Fruit fly (Drosophila melanogaster) S2 (cell line): ENCODE data around the gene subdued.

ENCODE experiments used
- CG8478 ChIP-seq: fragments of >200 bp; optimal IDR thresholded peaks from 2 replicates; lab custom pipeline; 2018
- CTCF ChIP-seq, 2 experiments: fragments of >200 bp; optimal IDR thresholded peaks; 2 replicates each; lab custom pipeline; 2018

subdued gene

DNA sequence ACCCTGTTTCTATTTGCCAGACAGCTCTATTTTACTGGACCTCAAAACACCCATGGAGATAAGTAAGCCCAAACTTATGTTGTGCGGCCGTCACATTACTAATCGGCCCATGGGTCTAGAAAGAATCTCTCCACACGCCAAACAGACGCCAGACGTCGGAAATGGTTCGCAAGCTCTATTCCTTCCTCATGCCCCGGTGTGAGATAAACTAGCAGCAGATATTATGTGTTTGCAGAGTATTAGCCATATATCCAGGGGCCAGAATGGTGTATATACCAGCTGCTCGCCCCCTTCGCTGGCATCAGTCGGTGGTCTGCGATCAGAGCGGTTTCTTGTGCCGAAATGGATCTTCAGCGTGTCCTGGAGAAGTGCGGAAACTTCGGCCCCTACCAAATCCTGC, 32.6 kb downstream of the subdued start, which contains the start of gene CG17752:
Gene CG17752, plus strand, starts transcription at position 301 of the 400 bp plus-strand sequence.
- TF ChIP-seq CG8478 (lab: Kevin White, UChicago), result no peak
- TF ChIP-seq CTCF (optimal IDR thresholded peaks at IDR 0.05; lab: Kevin White, UChicago), result no peak

DNA sequence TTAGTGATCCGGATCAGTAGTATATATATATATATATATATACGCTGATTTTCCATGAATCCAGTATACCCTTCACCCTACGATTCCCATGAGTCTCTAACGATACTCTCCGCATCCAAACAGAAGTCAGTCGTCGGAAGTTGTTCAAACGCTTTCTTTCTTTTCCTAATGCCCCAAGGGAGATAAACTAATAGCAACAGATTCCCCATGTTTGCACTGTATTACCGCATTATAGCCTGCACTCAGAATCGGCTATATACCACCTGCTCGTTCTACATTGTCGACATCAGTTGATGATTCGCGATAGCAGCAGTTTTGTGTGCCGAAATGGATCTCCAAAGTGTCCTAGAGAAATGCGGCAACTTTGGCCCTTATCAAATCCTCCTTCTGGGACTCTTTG, 35.6 kb downstream of the subdued start, which contains the start of gene CG17751:
Gene CG17751, plus strand, starts transcription at position 301 of the 400 bp plus-strand sequence.
- TF ChIP-seq CG8478 (lab: Kevin White, UChicago), result no peak
- TF ChIP-seq CTCF (optimal IDR thresholded peaks at IDR 0.05; lab: Kevin White, UChicago), result no peak

DNA sequence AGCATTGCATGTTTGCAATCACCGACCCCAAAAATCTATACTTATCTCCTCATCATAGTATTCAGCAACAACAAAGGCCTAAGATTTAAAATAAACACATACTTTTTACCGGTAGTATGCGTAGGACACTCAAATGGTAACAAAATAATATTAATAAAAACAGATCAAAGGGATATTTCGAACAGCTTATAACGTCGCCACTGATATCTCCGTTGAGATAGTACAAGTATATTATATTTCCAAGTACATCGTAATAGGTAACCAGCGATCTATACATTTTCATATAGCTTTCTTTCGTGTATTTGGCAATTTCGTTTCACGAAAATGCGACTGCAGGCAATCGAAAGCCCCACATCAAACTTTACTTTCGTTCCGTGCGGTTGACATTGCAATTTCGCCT, 39.5 kb downstream of the subdued start, which contains the start of gene CG7342:
Gene CG7342, plus strand, starts transcription at position 380 of the 400 bp plus-strand sequence.
- no peak for TF ChIP-seq CG8478 (lab: Kevin White, UChicago)
- no peak for TF ChIP-seq CTCF (optimal IDR thresholded peaks at IDR 0.05; lab: Kevin White, UChicago)

DNA sequence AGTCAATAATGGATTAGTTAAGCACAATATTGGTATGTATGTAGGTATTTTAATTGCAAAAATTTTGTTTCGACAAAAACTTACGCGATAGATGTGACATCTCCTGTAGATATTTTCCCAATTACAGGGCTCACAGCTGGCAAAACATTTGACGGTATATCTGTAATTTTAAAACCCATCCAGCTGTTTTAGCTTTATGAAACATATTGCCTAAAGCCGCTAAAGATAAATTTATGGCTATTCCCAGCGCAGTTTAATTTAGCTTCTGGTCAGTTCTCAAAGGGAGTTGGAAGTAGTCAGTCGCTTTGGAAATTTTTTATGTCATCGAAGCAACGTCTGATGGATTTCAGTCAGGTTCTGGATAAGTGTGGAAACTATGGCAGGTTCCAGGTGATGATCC, 42.2 kb downstream of the subdued start, which contains the start of gene CG7333:
Gene CG7333, plus strand, starts transcription at position 301 of the 400 bp plus-strand sequence.
- TF ChIP-seq CTCF (optimal IDR thresholded peaks at IDR 0.05; lab: Kevin White, UChicago) (no peak), CG8478 (lab: Kevin White, UChicago) (no peak)

DNA sequence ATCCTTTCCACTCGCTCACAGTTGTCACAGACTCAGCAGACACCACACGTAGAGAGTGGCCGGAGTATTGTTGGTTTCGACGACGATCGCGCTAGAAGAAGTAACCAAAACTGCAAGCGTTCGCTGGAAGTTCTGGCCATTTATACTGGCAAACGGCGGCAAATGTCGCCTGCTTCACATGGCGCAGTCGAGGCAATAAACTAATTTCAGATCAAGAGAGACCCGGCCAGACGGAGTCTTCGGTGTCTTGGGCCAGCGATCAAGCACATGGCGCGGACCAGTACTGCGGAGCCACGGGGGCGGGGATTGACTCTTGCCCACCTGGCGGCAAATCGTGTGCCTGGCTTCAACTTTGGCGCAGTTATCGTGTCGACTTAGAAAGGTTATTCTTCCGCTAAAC, 43.7 kb downstream of the subdued start, which contains the start of gene Cpr92A:
Gene Cpr92A, minus strand, starts transcription at position 101 of the 400 bp plus-strand sequence.
- TF ChIP-seq CTCF (optimal IDR thresholded peaks at IDR 0.05; lab: Kevin White, UChicago), result no peak

DNA sequence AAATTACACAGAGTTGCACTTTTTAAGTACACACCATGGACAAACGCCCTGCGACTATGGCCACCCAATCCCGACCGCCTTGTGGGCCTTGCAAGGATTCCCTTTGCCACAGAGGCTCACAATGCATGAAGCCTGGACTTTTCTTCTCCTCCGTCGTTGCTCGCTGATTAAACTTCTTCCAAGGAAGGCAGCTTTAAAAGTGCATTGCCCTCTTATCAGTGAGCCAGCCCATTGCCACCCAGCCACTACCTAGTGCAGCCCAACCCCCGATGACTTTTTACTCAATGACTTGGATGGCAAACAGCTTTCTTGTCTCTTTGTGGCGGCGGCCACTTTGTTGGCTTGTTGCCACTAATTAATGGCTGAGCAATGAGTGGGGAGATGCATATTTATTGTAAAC, 54.9 kb downstream of the subdued start:
- TF ChIP-seq CTCF (optimal IDR thresholded peaks at IDR 0.05; lab: Kevin White, UChicago) (no peak), CG8478 (lab: Kevin White, UChicago) (no peak)

DNA sequence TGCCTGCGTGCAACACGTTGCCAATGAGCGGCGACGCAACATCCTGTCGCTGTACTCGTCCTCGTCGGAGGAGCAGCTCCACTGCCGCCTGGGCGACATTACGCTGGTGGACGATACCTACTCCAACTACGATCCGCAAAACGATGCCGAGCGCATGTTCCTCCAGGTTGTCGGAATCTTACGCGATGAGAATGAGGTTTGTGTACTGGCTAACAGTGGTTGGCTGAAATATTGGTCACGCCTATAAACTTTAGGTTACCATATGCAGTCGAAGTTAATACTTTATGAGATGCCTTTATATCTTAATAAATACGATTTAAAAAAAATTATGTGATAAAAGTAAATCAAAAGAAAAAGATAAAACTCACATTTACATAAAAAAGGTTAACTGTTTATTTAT, 56.2 kb downstream of the subdued start:
- no peak for TF ChIP-seq CTCF (optimal IDR thresholded peaks at IDR 0.05; lab: Kevin White, UChicago)
- TF ChIP-seq CG8478 (lab: Kevin White, UChicago), result no peak

DNA sequence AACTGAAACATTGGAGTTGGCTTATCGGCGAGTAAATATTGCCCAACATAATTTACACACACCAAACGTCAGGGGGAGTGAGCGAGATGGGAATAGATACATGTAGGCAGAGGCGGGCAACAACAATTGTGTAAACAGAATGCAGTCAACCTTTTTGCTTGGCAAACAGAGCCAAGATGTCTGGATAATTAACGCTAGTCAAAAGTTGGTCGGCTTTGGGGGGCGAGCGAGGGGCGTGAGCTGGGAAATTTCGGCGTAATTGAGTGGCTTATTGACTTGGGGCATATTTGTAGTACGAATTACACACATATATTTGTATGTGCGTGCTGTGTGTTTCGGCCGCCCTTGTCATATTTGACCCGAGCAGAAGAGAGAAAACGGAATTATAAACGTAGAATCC, 57.7 kb downstream of the subdued start:
- TF ChIP-seq CG8478 (lab: Kevin White, UChicago) (no peak), CTCF (optimal IDR thresholded peaks at IDR 0.05; lab: Kevin White, UChicago) (no peak)
